Fruit fly (Drosophila melanogaster) whole organism, pupa: ENCODE results near the gene Sh.
A peak's percentile ranks its signal among the peaks of the same experiment; 100 is the strongest.

Experiments used
- CG10348 ChIP-seq: fragments of 200-800 bp; sonication (Bioruptor generic); IDR thresholded peaks from 2 replicates; pipeline ENCODE4 v1.3.6; 2022; ENCODE audit warnings: missing biosample characterization, missing genetic modification characterization
- CG12605 ChIP-seq: fragments of 200-800 bp; sonication (Bioruptor generic); IDR thresholded peaks from 2 replicates; pipeline ENCODE4 v1.3.6; 2022; ENCODE audit warnings: missing biosample characterization, missing genetic modification characterization
- CG13204 ChIP-seq: fragments of 200-800 bp; sonication (Bioruptor generic); optimal IDR thresholded peaks from 2 replicates; lab custom pipeline; 2018; ENCODE audit warnings: missing biosample characterization, mild to moderate bottlenecking, missing genetic modification characterization, moderate library complexity
- CG14655 ChIP-seq: fragments of 200-800 bp; sonication (Bioruptor generic); optimal IDR thresholded peaks from 3 replicates; lab custom pipeline; 2017; ENCODE audit warnings: mild to moderate bottlenecking, missing biosample characterization, missing genetic modification reagents, missing genetic modification characterization
- CG15710 ChIP-seq: fragments of 200-800 bp; sonication (Bioruptor generic); optimal IDR thresholded peaks from 2 replicates; lab custom pipeline; 2018; ENCODE audit warnings: missing biosample characterization, mild to moderate bottlenecking, missing genetic modification characterization, moderate library complexity
- CG17806 ChIP-seq: fragments of 200-800 bp; sonication (Bioruptor generic); optimal IDR thresholded peaks from 2 replicates; lab custom pipeline; 2018; ENCODE audit warnings: missing biosample characterization, mild to moderate bottlenecking, missing genetic modification characterization, moderate library complexity
- CG32121 ChIP-seq: fragments of 200-800 bp; sonication (Bioruptor generic); IDR thresholded peaks from 2 replicates; pipeline ENCODE4 v1.3.6; 2022; ENCODE audit warnings: missing biosample characterization, missing genetic modification characterization
- CG34367 ChIP-seq: fragments of 200-800 bp; sonication (Bioruptor generic); optimal IDR thresholded peaks from 2 replicates; lab custom pipeline; 2018; ENCODE audit warnings: missing biosample characterization, mild to moderate bottlenecking, missing genetic modification characterization
- CG4496 ChIP-seq: fragments of 200-800 bp; sonication (Bioruptor generic); IDR thresholded peaks from 3 replicates; pipeline ENCODE4 v1.3.6; 2022; ENCODE audit warnings: missing biosample characterization, missing genetic modification characterization
- CG8159 ChIP-seq: fragments of 200-800 bp; sonication (Bioruptor generic); optimal IDR thresholded peaks from 3 replicates; lab custom pipeline; 2018; ENCODE audit warnings: missing biosample characterization, mild to moderate bottlenecking, missing genetic modification characterization, moderate library complexity
- CG8301 ChIP-seq: fragments of 200-800 bp; sonication (Bioruptor generic); optimal IDR thresholded peaks from 2 replicates; lab custom pipeline; 2018; ENCODE audit warnings: missing biosample characterization, mild to moderate bottlenecking, missing genetic modification characterization
- CG9948 ChIP-seq: fragments of 200-800 bp; sonication (Bioruptor generic); optimal IDR thresholded peaks from 2 replicates; lab custom pipeline; 2018; ENCODE audit warnings: missing biosample characterization, mild to moderate bottlenecking, missing genetic modification characterization, moderate library complexity
- D1 ChIP-seq: fragments of 200-800 bp; sonication (Bioruptor generic); optimal IDR thresholded peaks from 2 replicates; lab custom pipeline; 2018; ENCODE audit warnings: missing biosample characterization, mild to moderate bottlenecking, missing genetic modification characterization, moderate library complexity
- EcR ChIP-seq: fragments of 200-800 bp; sonication (Bioruptor generic); optimal IDR thresholded peaks from 3 replicates; lab custom pipeline; 2019; ENCODE audit warnings: missing biosample characterization, missing genetic modification characterization, mild to moderate bottlenecking, moderate library complexity, missing genetic modification reagents
- Ets98B ChIP-seq: fragments of 200-800 bp; sonication (Bioruptor generic); IDR thresholded peaks from 2 replicates; pipeline ENCODE4 v1.3.6; 2022; ENCODE audit warnings: missing biosample characterization, missing genetic modification characterization
- Pif1A ChIP-seq: fragments of 200-800 bp; sonication (Bioruptor generic); optimal IDR thresholded peaks from 3 replicates; lab custom pipeline; 2016; ENCODE audit warnings: missing biosample characterization, missing genetic modification characterization
- Pif1B ChIP-seq: fragments of 200-800 bp; sonication (Bioruptor generic); optimal IDR thresholded peaks from 3 replicates; lab custom pipeline; 2016; ENCODE audit warnings: missing biosample characterization, missing genetic modification characterization
- Snoo ChIP-seq: fragments of 200-800 bp; sonication (Bioruptor generic); optimal IDR thresholded peaks from 3 replicates; lab custom pipeline; 2017; ENCODE audit warnings: missing biosample characterization, mild to moderate bottlenecking, missing genetic modification characterization, inconsistent platforms
- fd96Ca ChIP-seq: fragments of 200-800 bp; sonication (Bioruptor generic); IDR thresholded peaks from 3 replicates; pipeline ENCODE4 v1.3.6; 2022; ENCODE audit warnings: missing biosample characterization, missing genetic modification characterization
- gl ChIP-seq: fragments of 200-800 bp; sonication (Bioruptor generic); optimal IDR thresholded peaks from 2 replicates; lab custom pipeline; 2018; ENCODE audit warnings: missing biosample characterization, mild to moderate bottlenecking, missing genetic modification characterization
- rn ChIP-seq: fragments of 200-800 bp; sonication (Bioruptor generic); IDR thresholded peaks from 2 replicates; pipeline ENCODE4 v1.3.6; 2022; ENCODE audit warnings: missing biosample characterization, missing genetic modification characterization

Sh gene

dm6 chrX:18003772-18004569 lies 59.1 kb downstream of the Sh start:
- no peak for TF ChIP-seq CG12605 (GFP tag; lab: Robert Waterston, UW)
- TF ChIP-seq Ets98B, result no peak
- no peak for TF ChIP-seq CG15710 (tag; lab: Kevin White, UChicago)
- peak; percentile 10 for TF ChIP-seq CG8159

- TF ChIP-seq gl (tag; lab: Kevin White, UChicago) (no peak), CG8301 (tag; lab: Kevin White, UChicago) (no peak), Ets98B (no peak), CG14655 (GFP tag; lab: Kevin White, UChicago) (no peak), CG4496 (GFP tag; lab: Robert Waterston, UW) (no peak), Pif1B (GFP tag; lab: Kevin White, UChicago) (no peak), CG17806 (no peak), CG32121 (no peak), CG10348 (no peak), fd96Ca (no peak), Pif1A (GFP tag; lab: Kevin White, UChicago) (no peak), rn (GFP tag; lab: Robert Waterston, UW) (no peak), CG12605 (GFP tag; lab: Robert Waterston, UW) (no peak), CG9948 (tag; lab: Kevin White, UChicago) (no peak), CG34367 (tag; lab: Kevin White, UChicago) (no peak), Snoo (tag; lab: Kevin White, UChicago) (no peak), EcR (GFP tag; lab: Kevin White, UChicago) (no peak), D1 (tag; lab: Kevin White, UChicago) (no peak), CG15710 (tag; lab: Kevin White, UChicago) (no peak), CG13204 (GFP tag; lab: Kevin White, UChicago) (no peak)
Measured at dm6 chrX:17995535-17995934, 67.5 kb downstream of the Sh start.

dm6 chrX:17968134-17968533 lies 94.9 kb downstream of the Sh start:
- TF ChIP-seq CG12605 (GFP tag; lab: Robert Waterston, UW) (no peak), Snoo (tag; lab: Kevin White, UChicago) (no peak), CG9948 (tag; lab: Kevin White, UChicago) (no peak), Ets98B (no peak)

dm6 chrX:17967046-17967445 lies 96.0 kb downstream of the Sh start:
- TF ChIP-seq CG13204 (GFP tag; lab: Kevin White, UChicago) (no peak), CG17806 (no peak)

dm6 chrX:17963008-17963744 lies 99.9 kb downstream of the Sh start:
- TF ChIP-seq CG34367 (tag; lab: Kevin White, UChicago) (no peak), CG17806 (no peak), Pif1B (GFP tag; lab: Kevin White, UChicago) (no peak), CG14655 (GFP tag; lab: Kevin White, UChicago) (no peak), D1 (tag; lab: Kevin White, UChicago) (no peak)

- no peak for TF ChIP-seq Pif1B (GFP tag; lab: Kevin White, UChicago)
- TF ChIP-seq CG13204 (GFP tag; lab: Kevin White, UChicago), result no peak
- no peak for TF ChIP-seq Snoo (tag; lab: Kevin White, UChicago)
- TF ChIP-seq CG17806, result no peak
- no peak for TF ChIP-seq CG10348
- TF ChIP-seq CG8159, result no peak
- TF ChIP-seq CG8301 (tag; lab: Kevin White, UChicago), result no peak
- TF ChIP-seq Ets98B, result no peak
- TF ChIP-seq gl (tag; lab: Kevin White, UChicago), result no peak
- no peak for TF ChIP-seq EcR (GFP tag; lab: Kevin White, UChicago)
Measured at dm6 chrX:17940677-17941076, 122.4 kb downstream of the Sh start.

dm6 chrX:17924034-17924433 lies 139.0 kb downstream of the Sh start:
- TF ChIP-seq CG17806 (no peak), D1 (tag; lab: Kevin White, UChicago) (no peak), CG8159 (no peak), Pif1B (GFP tag; lab: Kevin White, UChicago) (no peak), CG32121 (no peak), Snoo (tag; lab: Kevin White, UChicago) (no peak), CG34367 (tag; lab: Kevin White, UChicago) (no peak), CG14655 (GFP tag; lab: Kevin White, UChicago) (no peak), fd96Ca (no peak), Ets98B (no peak), CG4496 (GFP tag; lab: Robert Waterston, UW) (no peak), Pif1A (GFP tag; lab: Kevin White, UChicago) (no peak), CG13204 (GFP tag; lab: Kevin White, UChicago) (no peak), CG8301 (tag; lab: Kevin White, UChicago) (no peak), CG12605 (GFP tag; lab: Robert Waterston, UW) (no peak), CG10348 (no peak)
